Worm (Caenorhabditis elegans) whole organism, late embryonic: ENCODE measurements around the gene asp-12.

Source experiments
- gmeb-2 ChIP-seq: sonication (generic microtip); optimal IDR thresholded peaks from 2 replicates; lab custom pipeline; 2016; ENCODE audit warnings: missing genetic modification characterization, inconsistent platforms, missing compliant biosample characterization
- nhr-11 ChIP-seq: fragments of 150-350 bp; optimal IDR thresholded peaks from 2 replicates; lab custom pipeline; 2014; ENCODE audit warnings: missing biosample characterization, missing genetic modification characterization

- TF ChIP-seq nhr-11 (tag; lab: Kevin White, UChicago) (no peak), gmeb-2 (no peak)
Observed at ce11 chrV:8300935-8301535, 32.0 kb downstream of the asp-12 start, which contains the start of gene W02D7.6.
